Fruit fly (Drosophila melanogaster): ENCODE results near the gene Pex12.

DNA sequence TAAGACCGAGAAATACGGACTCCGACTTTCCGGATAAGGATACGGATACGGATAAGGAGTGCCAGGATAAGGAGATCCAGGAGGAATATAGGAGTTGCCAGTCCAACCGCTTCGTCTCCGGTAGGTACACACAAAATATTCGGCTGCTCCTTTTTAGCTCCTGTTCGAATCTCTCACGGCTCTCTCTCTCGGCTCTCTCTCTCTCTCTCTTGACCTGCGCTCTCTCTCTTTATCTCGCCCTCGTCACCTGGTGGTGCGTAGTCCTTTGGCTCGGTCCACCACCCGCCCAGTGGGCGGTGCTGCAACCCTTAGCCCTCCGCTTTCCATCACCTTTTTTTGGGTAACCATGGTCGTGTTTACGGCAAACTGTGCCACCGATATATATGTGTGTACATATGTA is 10.6 kb downstream of the Pex12 start:
- no peak for TF ChIP-seq Myc (optimal IDR thresholded peaks at IDR 0.05)
- TF ChIP-seq insv (optimal IDR thresholded peaks at IDR 0.05): no peak
- TF ChIP-seq psq (optimal IDR thresholded peaks at IDR 0.05): no peak
- TF ChIP-seq Sin3A (optimal IDR thresholded peaks at IDR 0.05): no peak

Measured in Kc167 (cell line).